Worm (Caenorhabditis elegans) whole organism, young adult: ENCODE data around the gene cyn-10.

Source experiments
- B0336.3 ChIP-seq: fragments of 200-800 bp; sonication (Bioruptor generic); IDR thresholded peaks from 2 replicates; pipeline ENCODE4 v1.3.6; 2022; ENCODE audit warnings: missing genetic modification characterization, missing compliant biosample characterization
- C17E4.6 ChIP-seq: fragments of 200-800 bp; sonication (Bioruptor generic); IDR thresholded peaks from 2 replicates; pipeline ENCODE4 v1.3.6; 2022; ENCODE audit warnings: missing genetic modification reagents, missing genetic modification characterization, missing compliant biosample characterization
- aptf-2 ChIP-seq: fragments of 200-800 bp; sonication (Bioruptor generic); conservative IDR thresholded peaks from 2 replicates; pipeline ENCODE4 v1.3.6; 2022; ENCODE audit warnings: missing genetic modification reagents, missing genetic modification characterization, missing compliant biosample characterization
- ccch-3 ChIP-seq: fragments of 200-800 bp; sonication (Bioruptor generic); optimal IDR thresholded peaks from 2 replicates; lab custom pipeline; 2018; ENCODE audit warnings: mild to moderate bottlenecking, missing genetic modification characterization, missing compliant biosample characterization
- fkh-3 ChIP-seq: sonication (generic microtip); optimal IDR thresholded peaks from 2 replicates; lab custom pipeline; 2016; ENCODE audit warnings: mild to moderate bottlenecking, missing genetic modification characterization, missing compliant biosample characterization
- lin-35 ChIP-seq, 3 experiments: fragments of 150-350 bp in 2 of 3; sonication (generic microtip) in 1 of 3; optimal IDR thresholded peaks; 2 replicates each; lab custom pipeline; 2014 to 2018; ENCODE audit warnings: missing biosample characterization in 3 of 3, missing genetic modification characterization in 3 of 3, missing genetic modification reagents in 3 of 3
- madf-6 ChIP-seq: fragments of 200-800 bp; sonication (Bioruptor generic); IDR thresholded peaks from 2 replicates; pipeline ENCODE4 v1.3.6; 2022; ENCODE audit warnings: missing genetic modification reagents, missing genetic modification characterization, missing compliant biosample characterization
- pha-4 ChIP-seq: fragments of 150-350 bp; sonication (generic microtip); optimal IDR thresholded peaks from 2 replicates; lab custom pipeline; 2014; ENCODE audit warnings: missing biosample characterization, missing genetic modification reagents, missing genetic modification characterization
- snpc-4 ChIP-seq, 5 experiments: fragments of 150-350 bp in 1 of 5; sonication (generic microtip) in 4 of 5; optimal IDR thresholded peaks; 2 replicates each; lab custom pipeline; 2014 to 2018; ENCODE audit warnings: missing genetic modification characterization in 5 of 5, missing biosample characterization in 3 of 5, antibody characterized with exemption in 2 of 5, mild to moderate bottlenecking in 2 of 5, missing compliant biosample characterization in 2 of 5, missing genotype in 2 of 5, moderate library complexity in 2 of 5, missing genetic modification reagents in 1 of 5

ce11 chrII:6883716-6884115, 29.4 kb downstream of the cyn-10 start, which contains the start of gene pmp-1:
- TF ChIP-seq C17E4.6 (GFP tag; lab: Robert Waterston, UW) (no peak), ccch-3 (GFP tag; lab: Kevin White, UChicago) (no peak), lin-35 (GFP tag; optimal IDR thresholded peaks at IDR 0.05; lab: Kevin White, UChicago) (no peak), snpc-4 (GFP tag; optimal IDR thresholded peaks at IDR 0.05; lab: Kevin White, UChicago) (no peak), snpc-4 (tag; optimal IDR thresholded peaks at IDR 0.05; lab: Kevin White, UChicago) (no peak), B0336.3 (GFP tag; lab: Robert Waterston, UW) (no peak), pha-4 (tag; lab: Kevin White, UChicago) (no peak), fkh-3 (tag; lab: Kevin White, UChicago) (no peak), madf-6 (GFP tag; lab: Robert Waterston, UW) (no peak), aptf-2 (no peak)
